Worm (Caenorhabditis elegans) whole organism, L3 larva: ENCODE measurements around the gene dot-1.5.

ENCODE experiments used
- R02D3.7 ChIP-seq: fragments of 150-350 bp; optimal IDR thresholded peaks from 2 replicates; lab custom pipeline; 2014; ENCODE audit warnings: missing biosample characterization, missing genetic modification characterization
- ceh-16 ChIP-seq: sonication (generic microtip); optimal IDR thresholded peaks from 2 replicates; lab custom pipeline; 2017; ENCODE audit warnings: missing biosample characterization, missing genetic modification characterization
- ceh-28 ChIP-seq: fragments of 150-350 bp; optimal IDR thresholded peaks from 2 replicates; lab custom pipeline; 2014; ENCODE audit warnings: missing biosample characterization, missing genetic modification reagents, missing genetic modification characterization
- ceh-82 ChIP-seq: fragments of 150-350 bp; optimal IDR thresholded peaks from 2 replicates; lab custom pipeline; 2014; ENCODE audit warnings: missing biosample characterization, missing genetic modification characterization
- ceh-9 ChIP-seq: sonication (generic microtip); optimal IDR thresholded peaks from 2 replicates; lab custom pipeline; 2018; ENCODE audit warnings: missing biosample characterization, missing genetic modification characterization
- daf-12 ChIP-seq: fragments of 150-350 bp; optimal IDR thresholded peaks from 2 replicates; lab custom pipeline; 2014; ENCODE audit warnings: missing biosample characterization, missing genetic modification reagents, missing genetic modification characterization
- egl-5 ChIP-seq: fragments of 150-350 bp; optimal IDR thresholded peaks from 2 replicates; lab custom pipeline; 2017; ENCODE audit warnings: missing biosample characterization, missing genetic modification reagents, missing genetic modification characterization, inconsistent platforms
- elt-1 ChIP-seq: fragments of 150-350 bp; optimal IDR thresholded peaks from 2 replicates; lab custom pipeline; 2014; ENCODE audit warnings: missing biosample characterization, missing genetic modification characterization
- elt-2 ChIP-seq: sonication (generic microtip); optimal IDR thresholded peaks from 2 replicates; lab custom pipeline; 2016; ENCODE audit warnings: missing genetic modification reagents, mild to moderate bottlenecking, missing genetic modification characterization, missing compliant biosample characterization
- elt-3 ChIP-seq, 3 experiments: fragments of 150-350 bp in 1 of 3; sonication (generic microtip) in 2 of 3; optimal IDR thresholded peaks; 2 replicates in 2 of 3; 4 replicates in 1 of 3; lab custom pipeline; 2014 to 2017; ENCODE audit warnings: missing biosample characterization in 3 of 3, missing genetic modification characterization in 3 of 3
- fkh-10 ChIP-seq: sonication (generic microtip); optimal IDR thresholded peaks from 2 replicates; lab custom pipeline; 2017; ENCODE audit warnings: missing biosample characterization, missing genetic modification reagents, missing genetic modification characterization
- fos-1 ChIP-seq: fragments of 150-350 bp; optimal IDR thresholded peaks from 2 replicates; lab custom pipeline; 2014; ENCODE audit warnings: missing biosample characterization, missing genetic modification characterization
- hmg-11 ChIP-seq: sonication (generic microtip); optimal IDR thresholded peaks from 2 replicates; lab custom pipeline; 2016; ENCODE audit warnings: missing genetic modification characterization, missing compliant biosample characterization
- jun-1 ChIP-seq: fragments of 150-350 bp; optimal IDR thresholded peaks from 2 replicates; lab custom pipeline; 2014; ENCODE audit warnings: missing biosample characterization, missing genetic modification reagents, missing genetic modification characterization
- lin-15B ChIP-seq: fragments of 150-350 bp; optimal IDR thresholded peaks from 2 replicates; lab custom pipeline; 2014; ENCODE audit warnings: missing biosample characterization, missing genetic modification characterization
- lin-39 ChIP-seq: fragments of 150-350 bp; optimal IDR thresholded peaks from 2 replicates; lab custom pipeline; 2018; ENCODE audit warnings: missing biosample characterization, missing genetic modification reagents, missing genetic modification characterization
- lsy-12 ChIP-seq: sonication (generic microtip); optimal IDR thresholded peaks from 2 replicates; lab custom pipeline; 2016; ENCODE audit warnings: mild to moderate bottlenecking, missing genetic modification characterization, missing compliant biosample characterization
- mml-1 ChIP-seq: fragments of 150-350 bp; sonication (generic microtip); optimal IDR thresholded peaks from 3 replicates; lab custom pipeline; 2014; ENCODE audit warnings: missing biosample characterization, missing genetic modification characterization
- nfya-1 ChIP-seq: sonication (generic microtip); optimal IDR thresholded peaks from 2 replicates; lab custom pipeline; 2017; ENCODE audit warnings: missing genetic modification characterization, mild to moderate bottlenecking, missing compliant biosample characterization, antibody characterized with exemption, moderate library complexity; ENCODE audit not compliant: insufficient read depth
- nhr-11 ChIP-seq: fragments of 150-350 bp; optimal IDR thresholded peaks from 2 replicates; lab custom pipeline; 2014; ENCODE audit warnings: missing biosample characterization, missing genetic modification characterization
- nhr-12 ChIP-seq: fragments of 150-350 bp; optimal IDR thresholded peaks from 2 replicates; lab custom pipeline; 2014; ENCODE audit warnings: missing biosample characterization, missing genetic modification characterization
- nhr-23 ChIP-seq: fragments of 150-350 bp; optimal IDR thresholded peaks from 2 replicates; lab custom pipeline; 2014; ENCODE audit warnings: missing biosample characterization, missing genetic modification reagents, missing genetic modification characterization
- nhr-237 ChIP-seq: fragments of 150-350 bp; optimal IDR thresholded peaks from 2 replicates; lab custom pipeline; 2014; ENCODE audit warnings: missing biosample characterization, missing genetic modification characterization
- nhr-25 ChIP-seq: sonication (generic microtip); optimal IDR thresholded peaks from 2 replicates; lab custom pipeline; 2017; ENCODE audit warnings: missing biosample characterization, missing genetic modification characterization
- nhr-28 ChIP-seq: fragments of 150-350 bp; optimal IDR thresholded peaks from 2 replicates; lab custom pipeline; 2014; ENCODE audit warnings: missing biosample characterization, missing genetic modification characterization
- nhr-43 ChIP-seq: sonication (generic microtip); optimal IDR thresholded peaks from 2 replicates; lab custom pipeline; 2016; ENCODE audit warnings: mild to moderate bottlenecking, missing genetic modification characterization, missing compliant biosample characterization; ENCODE audit not compliant: poor library complexity, severe bottlenecking
- nhr-67 ChIP-seq: fragments of 150-350 bp; optimal IDR thresholded peaks from 2 replicates; lab custom pipeline; 2014; ENCODE audit warnings: missing biosample characterization, missing genetic modification characterization
- nhr-76 ChIP-seq: fragments of 150-350 bp; sonication (generic microtip); optimal IDR thresholded peaks from 5 replicates; lab custom pipeline; 2014; ENCODE audit warnings: missing biosample characterization, missing genetic modification characterization
- nhr-77 ChIP-seq: fragments of 150-350 bp; optimal IDR thresholded peaks from 2 replicates; lab custom pipeline; 2014; ENCODE audit warnings: missing biosample characterization, missing genetic modification characterization
- pha-4 ChIP-seq: fragments of 150-350 bp; optimal IDR thresholded peaks from 2 replicates; lab custom pipeline; 2014; ENCODE audit warnings: missing biosample characterization, missing genetic modification reagents, missing genetic modification characterization
- pqm-1 ChIP-seq: fragments of 150-350 bp; optimal IDR thresholded peaks from 2 replicates; lab custom pipeline; 2017; ENCODE audit warnings: missing biosample characterization, missing genetic modification characterization, inconsistent platforms
- sea-2 ChIP-seq: fragments of 150-350 bp; sonication (generic microtip); optimal IDR thresholded peaks from 4 replicates; lab custom pipeline; 2014; ENCODE audit warnings: missing biosample characterization, missing genetic modification reagents, missing genetic modification characterization
- skn-1 ChIP-seq: fragments of 150-350 bp; optimal IDR thresholded peaks from 2 replicates; lab custom pipeline; 2014; ENCODE audit warnings: missing biosample characterization, missing genetic modification characterization
- snpc-4 ChIP-seq: fragments of 150-350 bp; optimal IDR thresholded peaks from 2 replicates; lab custom pipeline; 2014; ENCODE audit warnings: missing biosample characterization, missing genetic modification characterization
- tbx-2 ChIP-seq: sonication (generic microtip); optimal IDR thresholded peaks from 2 replicates; lab custom pipeline; 2016; ENCODE audit warnings: mild to moderate bottlenecking, missing genetic modification characterization, missing compliant biosample characterization
- unc-39 ChIP-seq: sonication (generic microtip); optimal IDR thresholded peaks from 4 replicates; lab custom pipeline; 2017; ENCODE audit warnings: missing biosample characterization, missing genetic modification characterization
- unc-62 ChIP-seq: fragments of 150-350 bp; sonication (generic microtip); optimal IDR thresholded peaks from 4 replicates; lab custom pipeline; 2014; ENCODE audit warnings: missing biosample characterization, missing genetic modification reagents, missing genetic modification characterization
- zag-1 ChIP-seq: fragments of 150-350 bp; optimal IDR thresholded peaks from 2 replicates; lab custom pipeline; 2014; ENCODE audit warnings: missing biosample characterization, missing genetic modification characterization
- ztf-11 ChIP-seq: fragments of 150-350 bp; optimal IDR thresholded peaks from 2 replicates; lab custom pipeline; 2014; ENCODE audit warnings: missing biosample characterization, missing genetic modification characterization
- ztf-4 ChIP-seq: fragments of 150-350 bp; optimal IDR thresholded peaks from 2 replicates; lab custom pipeline; 2014; ENCODE audit warnings: missing biosample characterization, missing genetic modification characterization

Gene dot-1.5

DNA sequence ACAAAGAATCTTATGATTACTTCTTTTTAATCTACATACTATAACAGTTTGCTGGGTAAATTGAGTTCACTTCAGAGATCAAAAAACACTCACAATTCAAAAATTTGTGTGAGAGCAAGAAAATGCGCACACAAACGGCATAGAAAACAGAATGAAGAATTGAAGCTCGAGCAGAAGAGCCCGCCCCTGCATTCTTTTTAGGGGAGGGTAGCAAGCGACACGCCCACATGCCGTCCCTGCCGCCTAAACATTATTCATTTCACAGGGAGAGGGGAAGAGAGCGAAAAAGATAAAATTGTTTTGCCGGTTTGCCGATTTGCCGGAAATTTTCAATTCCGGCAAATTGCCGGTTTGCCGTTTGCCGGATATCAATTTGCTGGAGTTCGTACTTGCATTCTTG, 7.9 kb upstream of the dot-1.5 start (continued):
- TF ChIP-seq nhr-237 (tag; lab: Kevin White, UChicago) (peak; percentile 59), mml-1 (tag; lab: Kevin White, UChicago) (no peak), hmg-11 (tag; lab: Kevin White, UChicago) (peak; percentile 85), unc-39 (no peak), elt-2 (tag; lab: Kevin White, UChicago) (peak; percentile 55), nfya-1 (tag; lab: Kevin White, UChicago) (no peak), jun-1 (tag; lab: Kevin White, UChicago) (peak; percentile 89), ceh-82 (tag; lab: Kevin White, UChicago) (peak; percentile 90), fkh-10 (GFP tag; lab: Kevin White, UChicago) (peak; percentile 13), nhr-11 (tag; lab: Kevin White, UChicago) (peak; percentile 52), snpc-4 (peak; percentile 76), nhr-23 (peak; percentile 61), skn-1 (tag; lab: Kevin White, UChicago) (no peak), lsy-12 (tag; lab: Kevin White, UChicago) (peak; percentile 86), elt-1 (tag; lab: Kevin White, UChicago) (no peak), ceh-28 (tag; lab: Kevin White, UChicago) (peak; percentile 82), ceh-16 (tag; lab: Kevin White, UChicago) (no peak), daf-12 (tag; lab: Kevin White, UChicago) (no peak), tbx-2 (tag; lab: Kevin White, UChicago) (peak; percentile 92)
- TF ChIP-seq, all 47 proteins: peak for 22

DNA sequence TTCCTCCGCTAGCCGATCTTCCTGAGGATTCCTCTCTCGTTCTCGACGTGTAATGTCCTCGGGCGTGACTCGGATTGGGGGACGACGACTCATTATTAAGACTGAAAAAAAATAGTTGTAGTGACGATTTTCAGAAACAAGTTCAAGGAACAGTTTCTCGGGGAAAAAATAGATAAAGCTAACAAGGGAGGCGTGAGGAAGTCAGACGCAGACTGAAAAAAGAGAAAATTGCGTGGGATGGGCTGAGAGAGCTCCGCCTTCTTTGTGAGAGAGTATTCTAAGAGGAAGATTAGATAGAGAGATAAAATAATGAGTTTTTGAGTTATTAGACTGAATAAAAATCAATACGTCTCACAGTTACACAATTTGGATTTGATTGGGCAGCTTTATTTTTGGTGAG, 4.0 kb upstream of the dot-1.5 start, which contains the start of gene ZC53.1:
ZC53.1 (minus strand) TSS at position 101 of the 400 bp plus-strand sequence.
- TF ChIP-seq jun-1 (tag; lab: Kevin White, UChicago) (no peak), pqm-1 (no peak), nhr-43 (tag; lab: Kevin White, UChicago) (no peak), nhr-11 (tag; lab: Kevin White, UChicago) (no peak), R02D3.7 (no peak), pha-4 (tag; lab: Kevin White, UChicago) (no peak), fkh-10 (GFP tag; lab: Kevin White, UChicago) (no peak), elt-3 (tag; optimal IDR thresholded peaks at IDR 0.05; lab: Kevin White, UChicago) (no peak), ceh-82 (tag; lab: Kevin White, UChicago) (no peak), hmg-11 (tag; lab: Kevin White, UChicago) (no peak), nhr-25 (no peak), ztf-11 (tag; lab: Kevin White, UChicago) (no peak), sea-2 (no peak), lin-39 (tag; lab: Kevin White, UChicago) (no peak), mml-1 (tag; lab: Kevin White, UChicago) (no peak), nhr-12 (tag; lab: Kevin White, UChicago) (no peak), elt-2 (tag; lab: Kevin White, UChicago) (no peak), nhr-67 (tag; lab: Kevin White, UChicago) (no peak), lsy-12 (tag; lab: Kevin White, UChicago) (no peak), nhr-28 (tag; lab: Kevin White, UChicago) (no peak)

- TF ChIP-seq elt-1 (tag; lab: Kevin White, UChicago) (no peak), unc-39 (no peak), nfya-1 (tag; lab: Kevin White, UChicago) (no peak), jun-1 (tag; lab: Kevin White, UChicago) (no peak)
These were observed 2.2 kb upstream of the dot-1.5 start, which contains the start of gene rgs-9 for ce11 chrX:1915022-1915421. TSS of gene rgs-9 (plus strand) at chrX:1915258.

ce11 chrX:1922294-1922693, 5.0 kb downstream of the dot-1.5 start, which contains the start of gene ZC53.22:
TSS of gene ZC53.22 (minus strand) at chrX:1922394.
- TF ChIP-seq ceh-9 (tag; lab: Kevin White, UChicago) = no peak
- TF ChIP-seq egl-5 (tag; lab: Kevin White, UChicago) = no peak
- TF ChIP-seq hmg-11 (tag; lab: Kevin White, UChicago) = no peak
- TF ChIP-seq lsy-12 (tag; lab: Kevin White, UChicago) = no peak
- TF ChIP-seq nhr-76 (tag; lab: Kevin White, UChicago) = no peak
- TF ChIP-seq mml-1 (tag; lab: Kevin White, UChicago) = no peak
- no peak for TF ChIP-seq nhr-23
- TF ChIP-seq lin-39 (tag; lab: Kevin White, UChicago) = no peak
- TF ChIP-seq nhr-43 (tag; lab: Kevin White, UChicago) = no peak
- no peak for TF ChIP-seq sea-2
- no peak for TF ChIP-seq fos-1 (tag; lab: Kevin White, UChicago)
- TF ChIP-seq lin-15B (tag; lab: Kevin White, UChicago) = no peak
- no peak for TF ChIP-seq elt-1 (tag; lab: Kevin White, UChicago)
- no peak for TF ChIP-seq unc-62 (GFP tag; lab: Kevin White, UChicago)
- no peak for TF ChIP-seq fkh-10 (GFP tag; lab: Kevin White, UChicago)
- TF ChIP-seq nhr-77 = no peak
- TF ChIP-seq zag-1 = no peak
- no peak for TF ChIP-seq ceh-16 (tag; lab: Kevin White, UChicago)
- TF ChIP-seq ztf-4 (tag; lab: Kevin White, UChicago) = no peak
